Worm (Caenorhabditis elegans) whole organism, L2 larva: Measurements from ENCODE around the gene pqn-80.

ENCODE experiments used
- snpc-4 ChIP-seq: fragments of 150-350 bp; optimal IDR thresholded peaks from 2 replicates; lab custom pipeline; 2014; ENCODE audit warnings: missing biosample characterization, missing genetic modification characterization
- unc-39 ChIP-seq: fragments of 150-350 bp; optimal IDR thresholded peaks from 2 replicates; lab custom pipeline; 2014; ENCODE audit warnings: missing biosample characterization, missing genetic modification characterization

ce11 chrIII:12612519-12612935, 13.8 kb upstream of the pqn-80 start:
- peak; percentile 84 for TF ChIP-seq snpc-4 (tag; lab: Kevin White, UChicago)
- peak; percentile 38 for TF ChIP-seq unc-39 (tag; lab: Kevin White, UChicago)
